Worm (Caenorhabditis elegans) whole organism, dauer: ENCODE data around the gene ZK896.4.

Source experiments
- unc-62 ChIP-seq: sonication (generic microtip); optimal IDR thresholded peaks from 2 replicates; lab custom pipeline; 2017; ENCODE audit warnings: missing biosample characterization, missing genetic modification reagents, missing genetic modification characterization

The ZK896.4 gene

ce11 chrIV:12883190-12883589 is at the start of gene ZK896.4:
Gene ZK896.4 (minus strand): TSS chrIV:12883290.
- TF ChIP-seq unc-62, result no peak

- TF ChIP-seq unc-62, result no peak
These were observed 43.5 kb upstream of the ZK896.4 start, which contains the start of gene srlf-5 for ce11 chrIV:12926639-12927038. Gene srlf-5 (minus strand): TSS chrIV:12926739.

- TF ChIP-seq unc-62, result no peak
These were observed 41.2 kb upstream of the ZK896.4 start, which contains the start of gene srlf-4 for ce11 chrIV:12924332-12924731. Gene srlf-4 (minus strand): TSS chrIV:12924432.

- TF ChIP-seq unc-62, result no peak
These were observed 37.9 kb upstream of the ZK896.4 start, which contains the start of gene C32H11.4 for ce11 chrIV:12921027-12921426. Gene C32H11.4 (plus strand): TSS chrIV:12921264.

ce11 chrIV:12920553-12920952 is 37.5 kb upstream of the ZK896.4 start:
- no peak for TF ChIP-seq unc-62

- no peak for TF ChIP-seq unc-62
These were observed 35.2 kb upstream of the ZK896.4 start, which contains the start of gene C32H11.3 for ce11 chrIV:12918256-12918655. Gene C32H11.3 (plus strand): TSS chrIV:12918556.

ce11 chrIV:12915479-12915878 is 32.4 kb upstream of the ZK896.4 start, which contains the start of gene srz-15:
Gene srz-15 (plus strand): TSS chrIV:12915779.
- no peak for TF ChIP-seq unc-62

ce11 chrIV:12914532-12915019 is 31.5 kb upstream of the ZK896.4 start, which contains the start of gene irg-6:
Gene irg-6 (minus strand): TSS chrIV:12914969.
- TF ChIP-seq unc-62, result no peak

ce11 chrIV:12911990-12912389 is 28.9 kb upstream of the ZK896.4 start, which contains the start of gene K08D8.5:
Gene K08D8.5 (minus strand): TSS chrIV:12912129.
- TF ChIP-seq unc-62, result no peak

- no peak for TF ChIP-seq unc-62
These were observed 26.8 kb upstream of the ZK896.4 start, which contains the start of gene K08D8.4 for ce11 chrIV:12909871-12910270. Gene K08D8.4 (minus strand): TSS chrIV:12909998.

ce11 chrIV:12906529-12906928 is 23.4 kb upstream of the ZK896.4 start, which contains the start of gene K08D8.3:
Gene K08D8.3 (minus strand): TSS chrIV:12906659.
- no peak for TF ChIP-seq unc-62

- TF ChIP-seq unc-62, result no peak
These were observed 20.6 kb upstream of the ZK896.4 start for ce11 chrIV:12903687-12904086.

- no peak for TF ChIP-seq unc-62
These were observed 19.5 kb upstream of the ZK896.4 start, which contains the start of gene K08D8.2 for ce11 chrIV:12902430-12903110. Gene K08D8.2 (plus strand): TSS chrIV:12903060.

- TF ChIP-seq unc-62, result no peak
These were observed 18.5 kb upstream of the ZK896.4 start for ce11 chrIV:12901602-12902001.

- TF ChIP-seq unc-62, result no peak
These were observed 17.2 kb upstream of the ZK896.4 start, which contains the start of gene K08D8.10 for ce11 chrIV:12900267-12900666. Gene K08D8.10 (plus strand): TSS chrIV:12900567.

- TF ChIP-seq unc-62, result no peak
These were observed 16.3 kb upstream of the ZK896.4 start, which contains the start of gene K08D8.9 for ce11 chrIV:12899392-12899791. Gene K08D8.9 (plus strand): TSS chrIV:12899692.

- TF ChIP-seq unc-62, result no peak
These were observed 15.7 kb upstream of the ZK896.4 start for ce11 chrIV:12898823-12899222.

ce11 chrIV:12897146-12897545 is 14.1 kb upstream of the ZK896.4 start:
- TF ChIP-seq unc-62, result no peak
